Worm (Caenorhabditis elegans) whole organism, midembryonic: ENCODE results near the gene Y47D7A.11.

Experiments used
- cog-1 ChIP-seq: sonication (generic microtip); optimal IDR thresholded peaks from 2 replicates; lab custom pipeline; 2016; ENCODE audit warnings: missing genetic modification characterization, missing compliant biosample characterization
- flt-1 ChIP-seq: fragments of 200-800 bp; sonication (Bioruptor generic); IDR thresholded peaks from 2 replicates; pipeline ENCODE4 v1.3.6; 2022; ENCODE audit warnings: missing genetic modification characterization, missing compliant biosample characterization
- klf-2 ChIP-seq: fragments of 200-800 bp; sonication (Bioruptor generic); conservative IDR thresholded peaks from 2 replicates; pipeline ENCODE4 v1.3.6; 2022; ENCODE audit warnings: missing genetic modification reagents, missing genetic modification characterization, missing compliant biosample characterization
- med-1 ChIP-seq: sonication (generic microtip); optimal IDR thresholded peaks from 2 replicates; lab custom pipeline; 2017; ENCODE audit warnings: missing genetic modification characterization, mild to moderate bottlenecking, missing compliant biosample characterization, antibody characterized with exemption, missing genetic modification reagents; ENCODE audit not compliant: insufficient read depth
- ztf-23 ChIP-seq: fragments of 200-800 bp; sonication (Bioruptor generic); IDR thresholded peaks from 2 replicates; pipeline ENCODE4 v1.3.6; 2022; ENCODE audit warnings: missing genetic modification reagents, missing genetic modification characterization, missing compliant biosample characterization

- TF ChIP-seq ztf-23 (no peak), klf-2 (no peak), cog-1 (tag; lab: Kevin White, UChicago) (no peak), flt-1 (no peak), med-1 (GFP tag; lab: Kevin White, UChicago) (no peak)
Observed at ce11 chrV:4421475-4421874, 6.6 kb downstream of the Y47D7A.11 start, which contains the start of gene skr-14.
